Worm (Caenorhabditis elegans): ENCODE measurements around the gene C30G12.4.

ce11 chrII:7233274-7233673 is 28.7 kb upstream of the C30G12.4 start:
- TF ChIP-seq hlh-15 (tag; optimal IDR thresholded peaks at IDR 0.05) (no peak), gmeb-2 (tag; optimal IDR thresholded peaks at IDR 0.05) (no peak), tbx-7 (tag; optimal IDR thresholded peaks at IDR 0.05) (no peak), sox-2 (GFP tag; IDR thresholded peaks at IDR 0.05) (no peak), fax-1 (tag; optimal IDR thresholded peaks at IDR 0.05) (no peak), hlh-30 (tag; optimal IDR thresholded peaks at IDR 0.05; ENCODE audit: insufficient read depth) (no peak), ets-4 (tag; optimal IDR thresholded peaks at IDR 0.05) (no peak), unc-86 (tag; optimal IDR thresholded peaks at IDR 0.05) (no peak), hlh-6 (tag; optimal IDR thresholded peaks at IDR 0.05) (no peak), pha-4 (tag; optimal IDR thresholded peaks at IDR 0.05) (no peak), nhr-232 (tag; optimal IDR thresholded peaks at IDR 0.05) (no peak), ttx-3 (tag; optimal IDR thresholded peaks at IDR 0.05) (no peak), C08G9.2 (tag; optimal IDR thresholded peaks at IDR 0.05) (no peak), K09A11.1 (tag; optimal IDR thresholded peaks at IDR 0.05; ENCODE audit: insufficient read depth) (no peak)
